Fruit fly (Drosophila melanogaster) whole organism, embryonic: ENCODE results near the gene Vps37B.

Experiments used
- Antp ChIP-seq: fragments of 200-800 bp; sonication (Bioruptor generic); optimal IDR thresholded peaks from 3 replicates; lab custom pipeline; 2016; ENCODE audit warnings: missing biosample characterization, missing genetic modification characterization
- Atf6 ChIP-seq: fragments of 200-800 bp; sonication (Bioruptor generic); IDR thresholded peaks from 2 replicates; pipeline ENCODE4 v1.3.6; 2022; ENCODE audit warnings: missing biosample characterization, missing genetic modification characterization
- Awh ChIP-seq: fragments of 200-800 bp; sonication (Bioruptor generic); IDR thresholded peaks from 2 replicates; pipeline ENCODE4, ENCODE4 v1.3.6; 2022; ENCODE audit warnings: missing biosample characterization, missing genetic modification characterization
- B-H1 ChIP-seq: fragments of 200-800 bp; sonication (Bioruptor generic); IDR thresholded peaks from 3 replicates; pipeline ENCODE4 v1.3.6; 2022; ENCODE audit warnings: missing biosample characterization, missing genetic modification characterization
- BEAF-32 ChIP-seq: fragments of 200-800 bp; sonication (Bioruptor generic); optimal IDR thresholded peaks from 3 replicates; lab custom pipeline; 2017; ENCODE audit warnings: missing biosample characterization, missing genetic modification characterization, mild to moderate bottlenecking, moderate library complexity, missing genetic modification reagents
- CG12299 ChIP-seq: fragments of 200-800 bp; sonication (Bioruptor generic); optimal IDR thresholded peaks from 2 replicates; lab custom pipeline; 2018; ENCODE audit warnings: missing biosample characterization, mild to moderate bottlenecking, missing genetic modification characterization
- CG13296 ChIP-seq: fragments of 200-800 bp; sonication (Bioruptor generic); optimal IDR thresholded peaks from 3 replicates; lab custom pipeline; 2018; ENCODE audit warnings: missing biosample characterization, mild to moderate bottlenecking, missing genetic modification characterization
- CG13424 ChIP-seq: fragments of 200-800 bp; sonication (Bioruptor generic); optimal IDR thresholded peaks from 2 replicates; lab custom pipeline; 2019; ENCODE audit warnings: missing biosample characterization, mild to moderate bottlenecking, missing genetic modification characterization, moderate library complexity
- CG15601 ChIP-seq: fragments of 200-800 bp; sonication (Bioruptor generic); optimal IDR thresholded peaks from 3 replicates; lab custom pipeline; 2019; ENCODE audit warnings: missing biosample characterization, mild to moderate bottlenecking, missing genetic modification characterization, moderate library complexity
- CG15696 ChIP-seq: fragments of 200-800 bp; sonication (Bioruptor generic); optimal IDR thresholded peaks from 2 replicates; lab custom pipeline; 2019; ENCODE audit warnings: missing biosample characterization, mild to moderate bottlenecking, missing genetic modification characterization, moderate library complexity
- CG17328 ChIP-seq: fragments of 200-800 bp; sonication (Bioruptor generic); IDR thresholded peaks from 2 replicates; pipeline ENCODE4 v1.3.6; 2022; ENCODE audit warnings: missing biosample characterization, missing genetic modification characterization
- CG17361 ChIP-seq: fragments of 200-800 bp; sonication (Bioruptor generic); IDR thresholded peaks from 3 replicates; pipeline ENCODE4 v1.3.6; 2022; ENCODE audit warnings: missing biosample characterization, missing genetic modification characterization
- CG1792 ChIP-seq: fragments of 200-800 bp; sonication (Bioruptor generic); optimal IDR thresholded peaks from 2 replicates; lab custom pipeline; 2016; ENCODE audit warnings: missing biosample characterization, missing genetic modification characterization
- CG2678 ChIP-seq: fragments of 200-800 bp; sonication (Bioruptor generic); optimal IDR thresholded peaks from 3 replicates; lab custom pipeline; 2019; ENCODE audit warnings: missing biosample characterization, mild to moderate bottlenecking, missing genetic modification characterization, moderate library complexity
- CG3281 ChIP-seq: fragments of 200-800 bp; sonication (Bioruptor generic); optimal IDR thresholded peaks from 3 replicates; lab custom pipeline; 2017; ENCODE audit warnings: missing biosample characterization, mild to moderate bottlenecking, missing genetic modification characterization
- CG4328 ChIP-seq: fragments of 200-800 bp; sonication (Bioruptor generic); optimal IDR thresholded peaks from 3 replicates; lab custom pipeline; 2017; ENCODE audit warnings: missing biosample characterization, missing genetic modification reagents, missing genetic modification characterization
- CG4424 ChIP-seq: fragments of 200-800 bp; sonication (Bioruptor generic); optimal IDR thresholded peaks from 3 replicates; lab custom pipeline; 2016; ENCODE audit warnings: missing biosample characterization, missing genetic modification characterization
- CG4730 ChIP-seq: fragments of 200-800 bp; sonication (Bioruptor generic); IDR thresholded peaks from 2 replicates; pipeline ENCODE4 v1.3.6; 2022; ENCODE audit warnings: missing biosample characterization, missing genetic modification characterization
- CG6272 ChIP-seq: fragments of 200-800 bp; sonication (Bioruptor generic); IDR thresholded peaks from 2 replicates; pipeline ENCODE4 v1.3.6; 2022; ENCODE audit warnings: missing biosample characterization, missing genetic modification characterization
- CG6854 ChIP-seq: fragments of 200-800 bp; sonication (Bioruptor generic); optimal IDR thresholded peaks from 3 replicates; lab custom pipeline; 2017; ENCODE audit warnings: missing biosample characterization, mild to moderate bottlenecking, missing genetic modification characterization
- CG7928 ChIP-seq: fragments of 200-800 bp; sonication (Bioruptor generic); optimal IDR thresholded peaks from 2 replicates; lab custom pipeline; 2017; ENCODE audit warnings: missing biosample characterization, mild to moderate bottlenecking, missing genetic modification characterization
- CG7987 ChIP-seq: fragments of 200-800 bp; sonication (Bioruptor generic); optimal IDR thresholded peaks from 2 replicates; lab custom pipeline; 2018; ENCODE audit warnings: missing biosample characterization, mild to moderate bottlenecking, missing genetic modification characterization, moderate library complexity
- CG8089 ChIP-seq: fragments of 200-800 bp; sonication (Bioruptor generic); optimal IDR thresholded peaks from 3 replicates; lab custom pipeline; 2016; ENCODE audit warnings: missing biosample characterization, missing genetic modification characterization
- CG8281 ChIP-seq: fragments of 200-800 bp; sonication (Bioruptor generic); optimal IDR thresholded peaks from 2 replicates; lab custom pipeline; 2018; ENCODE audit warnings: missing biosample characterization, mild to moderate bottlenecking, missing genetic modification characterization, moderate library complexity
- CG9609 ChIP-seq: fragments of 200-800 bp; sonication (Bioruptor generic); optimal IDR thresholded peaks from 3 replicates; lab custom pipeline; 2016; ENCODE audit warnings: missing biosample characterization, missing genetic modification characterization
- CHES-1-like ChIP-seq: fragments of 200-800 bp; sonication (Bioruptor generic); optimal IDR thresholded peaks from 2 replicates; lab custom pipeline; 2016; ENCODE audit warnings: missing biosample characterization, missing genetic modification characterization
- CoRest ChIP-seq: fragments of 200-800 bp; sonication (Bioruptor generic); optimal IDR thresholded peaks from 3 replicates; lab custom pipeline; 2018; ENCODE audit warnings: missing biosample characterization, mild to moderate bottlenecking, missing genetic modification characterization, moderate library complexity
- ERR ChIP-seq: fragments of 200-800 bp; sonication (Bioruptor generic); optimal IDR thresholded peaks from 2 replicates; lab custom pipeline; 2016; ENCODE audit warnings: missing biosample characterization, missing genetic modification characterization
- HLH4C ChIP-seq: fragments of 200-800 bp; sonication (Bioruptor generic); IDR thresholded peaks from 3 replicates; pipeline ENCODE4 v1.3.6; 2022; ENCODE audit warnings: missing biosample characterization, missing genetic modification characterization; ENCODE audit not compliant: partially characterized antibody
- HmgZ ChIP-seq: fragments of 200-800 bp; sonication (Bioruptor generic); optimal IDR thresholded peaks from 2 replicates; lab custom pipeline; 2018; ENCODE audit warnings: missing biosample characterization, mild to moderate bottlenecking, missing genetic modification characterization
- Hr39 ChIP-seq: fragments of >200 bp; optimal IDR thresholded peaks from 2 replicates; lab custom pipeline; 2017
- Mrtf ChIP-seq: fragments of 200-800 bp; sonication (Bioruptor generic); IDR thresholded peaks from 3 replicates; pipeline ENCODE4 v1.3.6; 2022; ENCODE audit warnings: missing biosample characterization, missing genetic modification characterization
- Sox102F ChIP-seq: fragments of 200-800 bp; sonication (Bioruptor generic); optimal IDR thresholded peaks from 2 replicates; lab custom pipeline; 2018; ENCODE audit warnings: missing biosample characterization, mild to moderate bottlenecking, missing genetic modification characterization, moderate library complexity
- ase ChIP-seq: fragments of 200-800 bp; sonication (Bioruptor generic); IDR thresholded peaks from 3 replicates; pipeline ENCODE4 v1.3.6; 2022; ENCODE audit warnings: missing biosample characterization, missing genetic modification characterization
- corto ChIP-seq: fragments of 200-800 bp; sonication (Bioruptor generic); optimal IDR thresholded peaks from 2 replicates; lab custom pipeline; 2016; ENCODE audit warnings: missing biosample characterization, mild to moderate bottlenecking, missing genetic modification characterization, moderate library complexity
- dm ChIP-seq: fragments of 200-800 bp; sonication (Bioruptor generic); optimal IDR thresholded peaks from 3 replicates; lab custom pipeline; 2016; ENCODE audit warnings: missing biosample characterization, missing genetic modification characterization
- eve ChIP-seq, 2 experiments: fragments of >200 bp; optimal IDR thresholded peaks; 2 replicates each; lab custom pipeline; 2017; ENCODE audit warnings: missing biosample characterization in 2 of 2, missing genetic modification characterization in 2 of 2
- fd3F ChIP-seq: fragments of 200-800 bp; sonication (Bioruptor generic); optimal IDR thresholded peaks from 2 replicates; lab custom pipeline; 2018; ENCODE audit warnings: missing biosample characterization, mild to moderate bottlenecking, missing genetic modification characterization, moderate library complexity
- lov ChIP-seq, 2 experiments: fragments of 200-800 bp in 1 of 2; fragments of >200 bp in 1 of 2; sonication (Bioruptor generic) in 1 of 2; IDR thresholded peaks in 1 of 2; optimal IDR thresholded peaks in 1 of 2; 2 replicates in 1 of 2; 3 replicates in 1 of 2; pipeline versions ENCODE4 v1.3.6 to Lab custom; 2017 to 2022; ENCODE audit warnings: missing biosample characterization in 1 of 2, missing genetic modification characterization in 1 of 2
- nom ChIP-seq: fragments of 200-800 bp; sonication (Bioruptor generic); optimal IDR thresholded peaks from 2 replicates; lab custom pipeline; 2017; ENCODE audit warnings: missing biosample characterization, missing genetic modification characterization, mild to moderate bottlenecking, moderate library complexity, missing genetic modification reagents
- pan ChIP-seq, 4 experiments: fragments of >200 bp in 3 of 4; fragments of 200-800 bp in 1 of 4; sonication (Bioruptor generic) in 1 of 4; optimal IDR thresholded peaks in 3 of 4; IDR thresholded peaks in 1 of 4; 2 replicates each; pipeline versions ENCODE4 v1.3.6 to Lab custom; 2017 to 2022; ENCODE audit warnings: missing biosample characterization in 2 of 4, missing genetic modification characterization in 2 of 4, mixed read lengths in 1 of 4
- ro ChIP-seq: fragments of 200-800 bp; sonication (Bioruptor generic); IDR thresholded peaks from 2 replicates; pipeline ENCODE4 v1.3.6; 2022; ENCODE audit warnings: missing biosample characterization, missing genetic modification characterization
- salm ChIP-seq: fragments of 200-800 bp; sonication (Bioruptor generic); optimal IDR thresholded peaks from 2 replicates; lab custom pipeline; 2018; ENCODE audit warnings: missing biosample characterization, mild to moderate bottlenecking, missing genetic modification characterization
- shn ChIP-seq: fragments of 200-800 bp; sonication (Bioruptor generic); optimal IDR thresholded peaks from 3 replicates; lab custom pipeline; 2016; ENCODE audit warnings: missing biosample characterization, missing genetic modification characterization
- sr ChIP-seq: fragments of 200-800 bp; sonication (Bioruptor generic); IDR thresholded peaks from 3 replicates; pipeline ENCODE4 v1.3.6; 2022; ENCODE audit warnings: missing biosample characterization, missing genetic modification characterization
- toy ChIP-seq: fragments of 200-800 bp; sonication (Bioruptor generic); IDR thresholded peaks from 2 replicates; pipeline ENCODE4 v1.3.6; 2022; ENCODE audit warnings: missing biosample characterization, missing genetic modification characterization
- usp ChIP-seq: fragments of >200 bp; optimal IDR thresholded peaks from 2 replicates; lab custom pipeline; 2017; ENCODE audit warnings: missing biosample characterization, missing genetic modification characterization

The Vps37B gene

DNA sequence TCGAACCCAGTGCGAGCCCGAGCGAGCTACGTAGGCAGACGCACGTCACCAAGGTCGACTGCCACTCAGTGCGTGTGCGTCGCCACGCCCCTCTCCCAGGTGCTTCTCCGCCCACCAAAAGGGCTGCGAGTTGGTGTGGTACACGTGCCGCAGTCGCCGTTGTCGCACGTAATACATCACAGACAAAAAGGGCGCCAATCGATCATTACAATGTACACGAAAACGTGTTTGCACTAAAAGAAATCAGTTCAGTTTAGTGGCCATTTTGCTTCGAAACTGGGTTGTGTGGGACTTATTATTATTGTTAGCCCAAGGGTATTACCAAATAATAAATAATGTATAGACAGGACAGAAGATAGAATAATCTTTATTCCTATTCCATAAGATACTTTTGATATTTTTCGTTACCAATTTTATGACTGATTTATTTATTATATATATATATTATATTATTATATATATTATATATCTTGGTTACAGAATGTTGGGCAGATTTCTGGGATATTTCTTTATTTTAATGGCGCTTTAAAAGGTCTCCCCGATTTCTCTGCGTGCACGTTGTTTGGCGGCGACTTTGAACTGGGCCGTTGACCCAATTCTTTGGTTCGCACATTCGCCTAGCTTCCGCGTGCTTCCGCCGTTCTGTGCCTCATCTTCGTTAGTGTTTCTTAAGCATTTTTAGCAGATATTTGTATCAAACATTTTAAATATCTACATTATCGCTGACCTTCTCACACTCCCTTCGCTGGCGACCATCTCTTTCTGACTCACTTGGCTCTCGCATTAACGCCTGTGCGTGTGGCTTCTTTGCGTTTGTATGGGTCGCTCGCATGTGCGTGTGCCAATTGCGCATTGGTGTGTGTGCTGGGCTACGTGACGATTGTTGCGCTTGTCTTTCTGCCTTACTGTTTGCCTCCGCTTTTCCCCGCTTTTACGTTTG is 37.6 kb downstream of the Vps37B start (continued):
- TF ChIP-seq toy (GFP tag; lab: Robert Waterston, UW) (no peak), HmgZ (tag; lab: Kevin White, UChicago) (no peak), CG2678 (tag; lab: Kevin White, UChicago) (peak; percentile 94), CG4730 (peak; percentile 55), CG13424 (tag; lab: Kevin White, UChicago) (peak; percentile 93), CG7928 (GFP tag; lab: Kevin White, UChicago) (peak; percentile 29), CG8089 (GFP tag; lab: Kevin White, UChicago) (no peak), Sox102F (peak; percentile 86), Awh (GFP tag; lab: Robert Waterston, UW) (peak; percentile 18; the same call in 1 of the 2 replicates), CG1792 (GFP tag; lab: Kevin White, UChicago) (no peak), Atf6 (peak; percentile 20), CG4328 (GFP tag; lab: Kevin White, UChicago) (peak; percentile 88), CG17361 (GFP tag; lab: Robert Waterston, UW) (peak; percentile 97), CG6854 (GFP tag; lab: Kevin White, UChicago) (peak; percentile 89), nom (GFP tag; lab: Kevin White, UChicago) (peak; percentile 41), HLH4C (no peak), CG4424 (peak; percentile 87), sr (peak; percentile 100), CG9609 (GFP tag; lab: Kevin White, UChicago) (no peak), fd3F (GFP tag; lab: Kevin White, UChicago) (peak; percentile 83), BEAF-32 (GFP tag; lab: Kevin White, UChicago) (no peak), salm (tag; lab: Kevin White, UChicago) (peak; percentile 78), Mrtf (GFP tag; lab: Robert Waterston, UW) (peak; percentile 66; the same call in 2 of the 3 replicates), Hr39 (lab: Kevin White, UChicago) (no peak), ro (GFP tag; lab: Robert Waterston, UW) (no peak; the same call in 1 of the 2 replicates), ase (GFP tag; lab: Robert Waterston, UW) (peak; percentile 68; the same call in 2 of the 3 replicates), CG17328 (GFP tag; lab: Robert Waterston, UW) (peak; percentile 55), shn (GFP tag; lab: Kevin White, UChicago) (no peak), CoRest (tag; lab: Kevin White, UChicago) (peak; percentile 94), CG7987 (GFP tag; lab: Kevin White, UChicago) (peak; percentile 47), CG8281 (tag; lab: Kevin White, UChicago) (peak; percentile 73), pan (optimal IDR thresholded peaks at IDR 0.05; lab: Kevin White, UChicago) (peak in 1 of 2 experiments; percentile 23), pan (GFP tag; optimal IDR thresholded peaks at IDR 0.05 in 1 of 2, IDR thresholded peaks at IDR 0.05 in 1 of 2) (peak in 1 of 2 experiments; percentile 75), CG12299 (tag; lab: Kevin White, UChicago) (peak; percentile 81), CG15601 (tag; lab: Kevin White, UChicago) (peak; percentile 73), CG15696 (tag; lab: Kevin White, UChicago) (peak; percentile 73), CG3281 (peak; percentile 91), CHES-1-like (GFP tag; lab: Kevin White, UChicago) (no peak), usp (GFP tag; lab: Kevin White, UChicago) (no peak), ERR (GFP tag; lab: Kevin White, UChicago) (peak; percentile 38), B-H1 (GFP tag; lab: Robert Waterston, UW) (peak; percentile 51; the same call in 2 of the 3 replicates), Antp (GFP tag; lab: Kevin White, UChicago) (peak; percentile 23), corto (GFP tag; lab: Kevin White, UChicago) (no peak), lov (optimal IDR thresholded peaks at IDR 0.05; lab: Kevin White, UChicago) (no peak), lov (GFP tag; IDR thresholded peaks at IDR 0.05; lab: Robert Waterston, UW) (no peak), CG13296 (GFP tag; lab: Kevin White, UChicago) (peak; percentile 93), eve (GFP tag; optimal IDR thresholded peaks at IDR 0.05; lab: Kevin White, UChicago) (no peak), dm (GFP tag; lab: Kevin White, UChicago) (no peak), CG6272 (peak; percentile 48; the same call in 1 of the 2 replicates)
